Fruit fly (Drosophila melanogaster) whole organism, embryonic: ENCODE results near the gene CG7120.

Experiments used
- Atf6 ChIP-seq: fragments of 200-800 bp; sonication (Bioruptor generic); IDR thresholded peaks from 2 replicates; pipeline ENCODE4 v1.3.6; 2022; ENCODE audit warnings: missing biosample characterization, missing genetic modification characterization
- CG11093 ChIP-seq: fragments of 200-800 bp; sonication (Bioruptor generic); IDR thresholded peaks from 3 replicates; pipeline ENCODE4 v1.3.6; 2022; ENCODE audit warnings: missing biosample characterization, missing genetic modification characterization
- CG13775 ChIP-seq: fragments of 200-800 bp; sonication (Bioruptor generic); optimal IDR thresholded peaks from 3 replicates; lab custom pipeline; 2017; ENCODE audit warnings: missing biosample characterization, mild to moderate bottlenecking, missing genetic modification characterization
- CG17361 ChIP-seq: fragments of 200-800 bp; sonication (Bioruptor generic); IDR thresholded peaks from 3 replicates; pipeline ENCODE4 v1.3.6; 2022; ENCODE audit warnings: missing biosample characterization, missing genetic modification characterization
- CG18619 ChIP-seq: fragments of 200-800 bp; sonication (Bioruptor generic); optimal IDR thresholded peaks from 3 replicates; lab custom pipeline; 2017; ENCODE audit warnings: missing biosample characterization, mild to moderate bottlenecking, missing genetic modification characterization
- CG42726 ChIP-seq: fragments of 200-800 bp; sonication (Bioruptor generic); IDR thresholded peaks from 2 replicates; pipeline ENCODE4 v1.3.6; 2022; ENCODE audit warnings: missing biosample characterization, missing genetic modification characterization; ENCODE audit not compliant: partially characterized antibody
- CG4282 ChIP-seq: fragments of 200-800 bp; sonication (Bioruptor generic); optimal IDR thresholded peaks from 2 replicates; lab custom pipeline; 2016; ENCODE audit warnings: missing biosample characterization, missing genetic modification characterization
- CG4730 ChIP-seq: fragments of 200-800 bp; sonication (Bioruptor generic); IDR thresholded peaks from 2 replicates; pipeline ENCODE4 v1.3.6; 2022; ENCODE audit warnings: missing biosample characterization, missing genetic modification characterization
- CG6854 ChIP-seq: fragments of 200-800 bp; sonication (Bioruptor generic); optimal IDR thresholded peaks from 3 replicates; lab custom pipeline; 2017; ENCODE audit warnings: missing biosample characterization, mild to moderate bottlenecking, missing genetic modification characterization
- CG7372 ChIP-seq: fragments of 200-800 bp; sonication (Bioruptor generic); IDR thresholded peaks from 2 replicates; pipeline ENCODE4 v1.3.6; 2022; ENCODE audit warnings: missing biosample characterization, missing genetic modification characterization
- CG7556 ChIP-seq: fragments of 200-800 bp; sonication (Bioruptor generic); optimal IDR thresholded peaks from 2 replicates; lab custom pipeline; 2017; ENCODE audit warnings: missing biosample characterization, mild to moderate bottlenecking, missing genetic modification characterization
- CG8290 ChIP-seq, 3 experiments: fragments of 200-800 bp; sonication (Bioruptor generic); optimal IDR thresholded peaks; 2 replicates each; lab custom pipeline; 2016 to 2019; ENCODE audit warnings: missing biosample characterization in 3 of 3, missing genetic modification characterization in 3 of 3, mild to moderate bottlenecking in 2 of 3, moderate library complexity in 1 of 3
- Camta ChIP-seq: fragments of 200-800 bp; sonication (Bioruptor generic); optimal IDR thresholded peaks from 2 replicates; lab custom pipeline; 2016; ENCODE audit warnings: missing biosample characterization, missing genetic modification characterization
- Deaf1 ChIP-seq: fragments of 200-800 bp; optimal IDR thresholded peaks from 3 replicates; lab custom pipeline; 2019; ENCODE audit warnings: missing biosample characterization, mild to moderate bottlenecking, missing genetic modification characterization, moderate library complexity
- Dip2 ChIP-seq: fragments of 200-800 bp; sonication (Bioruptor generic); IDR thresholded peaks from 2 replicates; pipeline ENCODE4 v1.3.6; 2022; ENCODE audit warnings: missing biosample characterization, missing genetic modification characterization
- Gug ChIP-seq: fragments of 200-800 bp; sonication (Bioruptor generic); IDR thresholded peaks from 4 replicates; pipeline ENCODE4 v1.3.6; 2022; ENCODE audit warnings: missing biosample characterization, missing genetic modification characterization
- H15 ChIP-seq: fragments of 200-800 bp; sonication (Bioruptor generic); IDR thresholded peaks from 3 replicates; pipeline ENCODE4 v1.3.6; 2022; ENCODE audit warnings: missing biosample characterization, missing genetic modification characterization
- HLH3B ChIP-seq: fragments of 200-800 bp; sonication (Bioruptor generic); IDR thresholded peaks from 2 replicates; pipeline ENCODE4 v1.3.6; 2022; ENCODE audit warnings: missing biosample characterization, missing genetic modification characterization
- Jarid2 ChIP-seq: fragments of 200-800 bp; sonication (Bioruptor generic); optimal IDR thresholded peaks from 3 replicates; lab custom pipeline; 2017; ENCODE audit warnings: mild to moderate bottlenecking, missing biosample characterization, missing genetic modification reagents, missing genetic modification characterization
- Lim3 ChIP-seq: fragments of 200-800 bp; sonication (Bioruptor generic); IDR thresholded peaks from 2 replicates; pipeline ENCODE4 v1.3.6; 2022; ENCODE audit warnings: missing biosample characterization, missing genetic modification characterization
- Mrtf ChIP-seq: fragments of 200-800 bp; sonication (Bioruptor generic); IDR thresholded peaks from 3 replicates; pipeline ENCODE4 v1.3.6; 2022; ENCODE audit warnings: missing biosample characterization, missing genetic modification characterization
- Oaz ChIP-seq: fragments of 200-800 bp; sonication (Bioruptor generic); IDR thresholded peaks from 2 replicates; pipeline ENCODE4 v1.3.6; 2022; ENCODE audit warnings: missing biosample characterization, missing genetic modification characterization
- Ptx1 ChIP-seq: fragments of 200-800 bp; sonication (Bioruptor generic); IDR thresholded peaks from 2 replicates; pipeline ENCODE4 v1.3.6; 2022; ENCODE audit warnings: missing biosample characterization, missing genetic modification characterization
- Xbp1 ChIP-seq: fragments of 200-800 bp; sonication (Bioruptor generic); optimal IDR thresholded peaks from 3 replicates; lab custom pipeline; 2016; ENCODE audit warnings: missing biosample characterization, mild to moderate bottlenecking, missing genetic modification characterization
- aop ChIP-seq: fragments of 200-800 bp; sonication (Bioruptor generic); IDR thresholded peaks from 2 replicates; pipeline ENCODE4 v1.3.6; 2022; ENCODE audit warnings: missing biosample characterization, missing genetic modification characterization
- ash1 ChIP-seq: fragments of 200-800 bp; sonication (Bioruptor generic); optimal IDR thresholded peaks from 2 replicates; lab custom pipeline; 2018; ENCODE audit warnings: missing biosample characterization, mild to moderate bottlenecking, missing genetic modification characterization
- az2 ChIP-seq: fragments of 200-800 bp; sonication (Bioruptor generic); optimal IDR thresholded peaks from 3 replicates; lab custom pipeline; 2016; ENCODE audit warnings: missing biosample characterization, missing genetic modification characterization
- caup ChIP-seq: fragments of 200-800 bp; sonication (Bioruptor generic); optimal IDR thresholded peaks from 3 replicates; lab custom pipeline; 2017; ENCODE audit warnings: missing biosample characterization, mild to moderate bottlenecking, missing genetic modification characterization, moderate library complexity; ENCODE audit not compliant: severe bottlenecking
- corto ChIP-seq: fragments of 200-800 bp; sonication (Bioruptor generic); optimal IDR thresholded peaks from 2 replicates; lab custom pipeline; 2016; ENCODE audit warnings: missing biosample characterization, mild to moderate bottlenecking, missing genetic modification characterization, moderate library complexity
- dysf ChIP-seq: fragments of 200-800 bp; sonication (Bioruptor generic); IDR thresholded peaks from 3 replicates; pipeline ENCODE4 v1.3.6; 2022; ENCODE audit warnings: missing biosample characterization, missing genetic modification characterization
- emc ChIP-seq: fragments of 200-800 bp; sonication (Bioruptor generic); optimal IDR thresholded peaks from 2 replicates; lab custom pipeline; 2016; ENCODE audit warnings: missing biosample characterization, missing genetic modification characterization
- fd96Cb ChIP-seq: fragments of 200-800 bp; sonication (Bioruptor generic); optimal IDR thresholded peaks from 2 replicates; lab custom pipeline; 2018; ENCODE audit warnings: missing biosample characterization, mild to moderate bottlenecking, missing genetic modification characterization, moderate library complexity
- ftz-f1 ChIP-seq: fragments of 200-800 bp; sonication (Bioruptor generic); optimal IDR thresholded peaks from 2 replicates; lab custom pipeline; 2016; ENCODE audit warnings: missing biosample characterization, missing genetic modification characterization
- gem ChIP-seq: fragments of 200-800 bp; sonication (Bioruptor generic); optimal IDR thresholded peaks from 2 replicates; lab custom pipeline; 2019; ENCODE audit warnings: missing biosample characterization, mild to moderate bottlenecking, missing genetic modification characterization, moderate library complexity
- gfzf ChIP-seq: fragments of 200-800 bp; sonication (Bioruptor generic); optimal IDR thresholded peaks from 2 replicates; lab custom pipeline; 2016; ENCODE audit warnings: missing biosample characterization, mild to moderate bottlenecking, missing genetic modification characterization, moderate library complexity
- gsb ChIP-seq: fragments of 200-800 bp; sonication (Bioruptor generic); IDR thresholded peaks from 2 replicates; pipeline ENCODE4 v1.3.6; 2022; ENCODE audit warnings: missing biosample characterization, missing genetic modification characterization
- klu ChIP-seq: fragments of 200-800 bp; sonication (Bioruptor generic); IDR thresholded peaks from 2 replicates; pipeline ENCODE4 v1.3.6; 2022; ENCODE audit warnings: missing biosample characterization, missing genetic modification characterization
- lilli ChIP-seq: fragments of 200-800 bp; sonication (Bioruptor generic); optimal IDR thresholded peaks from 3 replicates; lab custom pipeline; 2016; ENCODE audit warnings: missing biosample characterization, missing genetic modification characterization
- pros ChIP-seq: fragments of 200-800 bp; sonication (Bioruptor generic); optimal IDR thresholded peaks from 3 replicates; lab custom pipeline; 2019; ENCODE audit warnings: missing biosample characterization, mild to moderate bottlenecking, missing genetic modification characterization, moderate library complexity
- psq ChIP-seq: fragments of 200-800 bp; sonication (Bioruptor generic); optimal IDR thresholded peaks from 2 replicates; lab custom pipeline; 2017; ENCODE audit warnings: missing biosample characterization, missing genetic modification characterization
- pzg ChIP-seq: fragments of 200-800 bp; sonication (Bioruptor generic); optimal IDR thresholded peaks from 3 replicates; lab custom pipeline; 2018; ENCODE audit warnings: missing biosample characterization, mild to moderate bottlenecking, missing genetic modification characterization, moderate library complexity
- repo ChIP-seq: fragments of 200-800 bp; sonication (Bioruptor generic); optimal IDR thresholded peaks from 2 replicates; lab custom pipeline; 2016; ENCODE audit warnings: missing biosample characterization, missing genetic modification characterization
- ro ChIP-seq: fragments of 200-800 bp; sonication (Bioruptor generic); IDR thresholded peaks from 2 replicates; pipeline ENCODE4 v1.3.6; 2022; ENCODE audit warnings: missing biosample characterization, missing genetic modification characterization
- sens-2 ChIP-seq: fragments of 200-800 bp; sonication (Bioruptor generic); IDR thresholded peaks from 2 replicates; pipeline ENCODE4 v1.3.6; 2022; ENCODE audit warnings: missing biosample characterization, missing genetic modification characterization
- seq ChIP-seq: fragments of 200-800 bp; sonication (Bioruptor generic); IDR thresholded peaks from 2 replicates; pipeline ENCODE4 v1.3.6; 2022; ENCODE audit warnings: missing biosample characterization, missing genetic modification characterization
- tap ChIP-seq: fragments of 200-800 bp; optimal IDR thresholded peaks from 3 replicates; lab custom pipeline; 2019; ENCODE audit warnings: missing biosample characterization, mild to moderate bottlenecking, missing genetic modification characterization, moderate library complexity
- tgo ChIP-seq: fragments of 200-800 bp; sonication (Bioruptor generic); IDR thresholded peaks from 3 replicates; pipeline ENCODE4 v1.3.6; 2022; ENCODE audit warnings: missing biosample characterization, missing genetic modification characterization
- trem ChIP-seq: fragments of 200-800 bp; optimal IDR thresholded peaks from 3 replicates; lab custom pipeline; 2019; ENCODE audit warnings: missing biosample characterization, mild to moderate bottlenecking, missing genetic modification characterization, moderate library complexity
- tup ChIP-seq: fragments of 200-800 bp; sonication (Bioruptor generic); optimal IDR thresholded peaks from 2 replicates; lab custom pipeline; 2016; ENCODE audit warnings: missing biosample characterization, mild to moderate bottlenecking, missing genetic modification characterization, moderate library complexity

Gene CG7120

dm6 chr3L:8441745-8442575, 46.2 kb downstream of the CG7120 start, which contains the start of gene Unr (continued):
- TF ChIP-seq CG4282 (GFP tag; lab: Kevin White, UChicago) = peak; percentile 58
- peak; percentile 67 for TF ChIP-seq CG13775 (GFP tag; lab: Kevin White, UChicago)
- TF ChIP-seq Gug (GFP tag; lab: Robert Waterston, UW) = peak; percentile 95
- TF ChIP-seq pros (GFP tag; lab: Kevin White, UChicago) = no peak
- peak; percentile 87 for TF ChIP-seq Xbp1
- TF ChIP-seq tup (GFP tag; lab: Kevin White, UChicago) = peak; percentile 58
- TF ChIP-seq CG7372 (GFP tag; lab: Robert Waterston, UW) = peak; percentile 60
- no peak; the same call in 1 of the 2 replicates for TF ChIP-seq klu
- TF ChIP-seq trem (tag; lab: Kevin White, UChicago) = peak; percentile 63
- peak; percentile 76 for TF ChIP-seq Ptx1 (GFP tag; lab: Robert Waterston, UW)
- TF ChIP-seq emc (GFP tag; lab: Kevin White, UChicago) = peak; percentile 56
- peak; percentile 86 for TF ChIP-seq caup
- TF ChIP-seq gfzf (GFP tag; lab: Kevin White, UChicago) = no peak
- peak; percentile 82; the same call in 1 of the 2 replicates for TF ChIP-seq sens-2 (GFP tag; lab: Robert Waterston, UW)
- peak; percentile 88 for TF ChIP-seq lilli
- no peak for TF ChIP-seq aop (GFP tag; lab: Robert Waterston, UW)
- peak; percentile 75 for TF ChIP-seq ash1 (GFP tag; lab: Kevin White, UChicago)
- peak; percentile 65 for TF ChIP-seq Deaf1 (tag; lab: Kevin White, UChicago)
- TF ChIP-seq Jarid2 = peak; percentile 39
- peak; percentile 42; the same call in 1 of the 2 replicates for TF ChIP-seq gsb
- TF ChIP-seq CG4730 = peak; percentile 72
- TF ChIP-seq CG42726 (GFP tag; lab: Robert Waterston, UW) = no peak
- peak; percentile 48 for TF ChIP-seq ftz-f1 (GFP tag; lab: Kevin White, UChicago)
- peak; percentile 71 for TF ChIP-seq corto
- no peak for TF ChIP-seq Lim3 (GFP tag; lab: Robert Waterston, UW)
- TF ChIP-seq fd96Cb (tag; lab: Kevin White, UChicago) = peak; percentile 43
- TF ChIP-seq tap (tag; lab: Kevin White, UChicago) = peak; percentile 54
- peak; percentile 30 for TF ChIP-seq psq (GFP tag; lab: Kevin White, UChicago)
- peak; percentile 63 for TF ChIP-seq Camta (GFP tag; lab: Kevin White, UChicago)
- TF ChIP-seq dysf = peak; percentile 81
- TF ChIP-seq CG6854 (GFP tag; lab: Kevin White, UChicago) = peak; percentile 65
- no peak for TF ChIP-seq Dip2 (GFP tag; lab: Robert Waterston, UW)
- 0 out of 3 replicates have a peak, but pooled peaks have one; percentile 24 for TF ChIP-seq CG11093 (GFP tag; lab: Robert Waterston, UW)
- TF ChIP-seq CG7556 (GFP tag; lab: Kevin White, UChicago) = peak; percentile 67
- peak; percentile 92 for TF ChIP-seq CG17361 (GFP tag; lab: Robert Waterston, UW)
- peak; percentile 65 for TF ChIP-seq HLH3B (GFP tag; lab: Robert Waterston, UW)
- TF ChIP-seq ro (GFP tag; lab: Robert Waterston, UW) = no peak; the same call in 1 of the 2 replicates
- peak; percentile 76 for TF ChIP-seq tgo
- no peak for TF ChIP-seq Oaz (GFP tag; lab: Robert Waterston, UW)
- peak; percentile 50; the same call in 1 of the 3 replicates for TF ChIP-seq H15
- peak; percentile 67; the same call in 2 of the 3 replicates for TF ChIP-seq Mrtf (GFP tag; lab: Robert Waterston, UW)
- TF ChIP-seq CG8290 (GFP tag; optimal IDR thresholded peaks at IDR 0.05; lab: Kevin White, UChicago) = peak; percentile 69
- peak in 1 of 2 experiments; percentile 89 for TF ChIP-seq CG8290 (tag; optimal IDR thresholded peaks at IDR 0.05; lab: Kevin White, UChicago)
- peak; percentile 60 for TF ChIP-seq CG18619 (GFP tag; lab: Kevin White, UChicago)
- TF ChIP-seq repo (GFP tag; lab: Kevin White, UChicago) = peak; percentile 69
- peak; percentile 86 for TF ChIP-seq az2 (GFP tag; lab: Kevin White, UChicago)
- TF ChIP-seq gem = peak; percentile 83
- TF ChIP-seq pzg (GFP tag; lab: Kevin White, UChicago) = peak; percentile 75
- no peak for TF ChIP-seq seq (GFP tag; lab: Robert Waterston, UW)
- peak; percentile 77 for TF ChIP-seq Atf6 (GFP tag; lab: Robert Waterston, UW)
